Worm (Caenorhabditis elegans) whole organism, young adult: ENCODE results near the gene K03H1.13.

ENCODE experiments used
- F39B2.1 ChIP-seq: fragments of 200-800 bp; sonication (Bioruptor generic); IDR thresholded peaks from 2 replicates; pipeline ENCODE4 v1.3.6; 2022; ENCODE audit warnings: missing genetic modification reagents, missing genetic modification characterization, missing compliant biosample characterization
- K12H6.12 ChIP-seq: fragments of 200-800 bp; sonication (Bioruptor generic); optimal IDR thresholded peaks from 2 replicates; lab custom pipeline; 2018; ENCODE audit warnings: mild to moderate bottlenecking, missing genetic modification characterization, missing compliant biosample characterization
- Y53F4B.3 ChIP-seq: fragments of 200-800 bp; sonication (Bioruptor generic); IDR thresholded peaks from 2 replicates; pipeline ENCODE4 v1.3.6; 2022; ENCODE audit warnings: missing genetic modification reagents, missing genetic modification characterization, missing compliant biosample characterization
- attf-6 ChIP-seq: fragments of 200-800 bp; sonication (Bioruptor generic); IDR thresholded peaks from 2 replicates; pipeline ENCODE4 v1.3.6; 2022; ENCODE audit warnings: missing genetic modification reagents, missing genetic modification characterization, missing compliant biosample characterization
- cebp-1 ChIP-seq, 2 experiments: fragments of 200-800 bp in 1 of 2; sonication (Bioruptor generic) in 1 of 2; sonication (generic microtip) in 1 of 2; IDR thresholded peaks in 1 of 2; optimal IDR thresholded peaks in 1 of 2; 2 replicates each; pipeline versions ENCODE4 v1.3.6 to Lab custom; 2017 to 2022; ENCODE audit warnings: missing compliant biosample characterization in 2 of 2, missing genetic modification characterization in 2 of 2, mild to moderate bottlenecking in 1 of 2, missing genetic modification reagents in 1 of 2, moderate library complexity in 1 of 2
- dpff-1 ChIP-seq: sonication (generic microtip); optimal IDR thresholded peaks from 2 replicates; lab custom pipeline; 2017; ENCODE audit warnings: mild to moderate bottlenecking, missing genetic modification characterization, missing compliant biosample characterization
- him-1 ChIP-seq: sonication (generic microtip); optimal IDR thresholded peaks from 2 replicates; lab custom pipeline; 2016; ENCODE audit warnings: missing genotype, missing genetic modification reagents, missing genetic modification characterization, missing compliant biosample characterization
- hmg-1.2 ChIP-seq: fragments of 200-800 bp; sonication (Bioruptor generic); IDR thresholded peaks from 2 replicates; pipeline ENCODE4 v1.3.6; 2022; ENCODE audit warnings: missing genetic modification reagents, missing genetic modification characterization, missing compliant biosample characterization
- lin-40 ChIP-seq: sonication (generic microtip); optimal IDR thresholded peaks from 2 replicates; lab custom pipeline; 2016; ENCODE audit warnings: missing genetic modification characterization, mild to moderate bottlenecking, missing compliant biosample characterization, missing genotype, missing genetic modification reagents
- madf-8 ChIP-seq: fragments of 200-800 bp; sonication (Bioruptor generic); conservative IDR thresholded peaks from 2 replicates; pipeline ENCODE4 v1.3.6; 2022; ENCODE audit warnings: missing genetic modification reagents, missing genetic modification characterization, missing compliant biosample characterization
- mcd-1 ChIP-seq: fragments of 200-800 bp; sonication (Bioruptor generic); IDR thresholded peaks from 2 replicates; pipeline ENCODE4 v1.3.6; 2022; ENCODE audit warnings: missing genetic modification reagents, missing genetic modification characterization, missing compliant biosample characterization
- nfya-1 ChIP-seq: sonication (generic microtip); optimal IDR thresholded peaks from 2 replicates; lab custom pipeline; 2017; ENCODE audit warnings: antibody characterized with exemption, missing compliant biosample characterization, missing genetic modification characterization, borderline replicate concordance; ENCODE audit not compliant: insufficient read depth
- nfyb-1 ChIP-seq: fragments of 200-800 bp; sonication (Bioruptor generic); IDR thresholded peaks from 2 replicates; pipeline ENCODE4 v1.3.6; 2022; ENCODE audit warnings: missing genetic modification reagents, missing genetic modification characterization, missing compliant biosample characterization
- nhr-80 ChIP-seq: sonication (generic microtip); optimal IDR thresholded peaks from 2 replicates; lab custom pipeline; 2016; ENCODE audit warnings: missing genetic modification characterization, missing compliant biosample characterization
- sptf-2 ChIP-seq: fragments of 200-800 bp; sonication (Bioruptor generic); optimal IDR thresholded peaks from 2 replicates; lab custom pipeline; 2018; ENCODE audit warnings: mild to moderate bottlenecking, missing genetic modification characterization, missing compliant biosample characterization

K03H1.13 gene

DNA sequence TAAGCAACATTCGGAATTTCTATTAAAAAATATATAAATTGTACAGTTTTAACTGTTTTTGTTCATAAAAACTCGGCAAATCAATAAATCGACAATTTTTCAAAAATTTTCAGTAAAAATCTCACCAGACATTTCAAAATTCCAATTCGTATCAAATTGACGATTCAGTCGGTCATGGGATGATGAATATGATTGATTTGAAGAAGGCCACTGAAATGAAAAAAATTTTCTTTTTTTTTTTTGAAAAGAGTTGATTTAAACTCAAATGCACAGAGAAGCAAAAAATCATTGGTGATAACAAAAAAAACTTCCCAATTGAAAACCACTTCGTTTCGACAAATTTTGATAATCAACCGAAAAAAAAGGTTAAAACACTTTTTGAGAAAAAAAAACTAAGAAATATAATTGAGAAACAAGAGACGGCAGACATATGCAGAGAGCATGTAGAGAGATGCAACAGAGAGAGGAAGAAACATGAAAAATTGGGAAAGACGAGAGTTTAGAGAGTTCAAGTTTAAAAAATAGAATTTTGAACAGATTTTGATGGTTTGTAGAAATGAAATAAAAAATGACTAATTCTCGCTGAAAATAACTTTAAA is 46.4 kb downstream of the K03H1.13 start:
- TF ChIP-seq nfya-1 (tag; lab: Kevin White, UChicago) (no peak), hmg-1.2 (peak; percentile 80), cebp-1 (GFP tag; IDR thresholded peaks at IDR 0.05; lab: Robert Waterston, UW) (no peak), cebp-1 (tag; optimal IDR thresholded peaks at IDR 0.05; lab: Kevin White, UChicago) (peak; percentile 29), nhr-80 (tag; lab: Kevin White, UChicago) (peak; percentile 85), Y53F4B.3 (GFP tag; lab: Robert Waterston, UW) (no peak)

DNA sequence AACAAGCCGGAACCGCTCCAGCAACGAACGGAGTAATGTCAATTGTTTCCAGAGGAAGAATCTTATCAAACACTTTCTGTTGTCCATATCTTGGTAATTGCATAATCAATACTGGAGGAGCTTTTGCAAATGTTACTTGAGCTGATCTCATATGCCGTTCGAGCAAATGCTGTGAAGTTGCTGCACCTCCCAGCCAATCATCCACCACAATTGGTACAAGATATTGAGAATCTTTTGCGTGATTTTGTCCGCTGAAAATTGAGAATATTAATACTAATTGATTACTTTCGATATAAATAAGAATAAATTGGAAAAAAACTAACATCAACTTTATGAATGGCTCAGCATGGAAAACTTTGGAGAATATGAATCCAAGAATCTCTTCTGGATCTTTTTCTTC is 50.4 kb downstream of the K03H1.13 start:
- TF ChIP-seq madf-8 (GFP tag; lab: Robert Waterston, UW) (no peak), mcd-1 (GFP tag; lab: Robert Waterston, UW) (no peak), F39B2.1 (GFP tag; lab: Robert Waterston, UW) (no peak), nhr-80 (tag; lab: Kevin White, UChicago) (no peak), dpff-1 (tag; lab: Kevin White, UChicago) (no peak), lin-40 (no peak), attf-6 (GFP tag; lab: Robert Waterston, UW) (no peak), him-1 (tag; lab: Kevin White, UChicago) (no peak), Y53F4B.3 (GFP tag; lab: Robert Waterston, UW) (no peak), sptf-2 (GFP tag; lab: Kevin White, UChicago) (no peak), K12H6.12 (tag; lab: Kevin White, UChicago) (no peak), nfyb-1 (no peak)
- TF ChIP-seq, all 124 proteins: peak for 0
